Worm (Caenorhabditis elegans): ENCODE measurements around the gene C17H11.6.
A peak's percentile ranks its signal among the peaks of the same experiment; 100 is the strongest.

Gene C17H11.6

ce11 chrX:8136276-8136891 lies 67.2 kb downstream of the C17H11.6 start, which contains the start of gene C02B8.6 (continued):
- TF ChIP-seq attf-4 (tag; optimal IDR thresholded peaks at IDR 0.05) (no peak), snpc-4 (tag; optimal IDR thresholded peaks at IDR 0.05) (no peak), unc-62 (GFP tag; optimal IDR thresholded peaks at IDR 0.05 in 1 of 2) (peak in 1 of 2 experiments; percentile 93), unc-62 (tag; optimal IDR thresholded peaks at IDR 0.05) (no peak), ceh-20 (GFP tag; IDR thresholded peaks at IDR 0.05) (no peak), php-3 (GFP tag; IDR thresholded peaks at IDR 0.05) (no peak), nhr-76 (tag; optimal IDR thresholded peaks at IDR 0.05) (no peak), mdt-29 (GFP tag; IDR thresholded peaks at IDR 0.05) (no peak), lin-39 (tag; optimal IDR thresholded peaks at IDR 0.05) (no peak), pqm-1 (tag; optimal IDR thresholded peaks at IDR 0.05) (peak; percentile 56), cey-2 (tag; optimal IDR thresholded peaks at IDR 0.05; ENCODE audit: borderline replicate concordance, insufficient read depth) (no peak)
